Fruit fly (Drosophila melanogaster) whole organism, prepupa: ENCODE measurements around the gene wat.

Source experiments
- CG10669 ChIP-seq: fragments of 200-800 bp; sonication (Bioruptor generic); optimal IDR thresholded peaks from 3 replicates; lab custom pipeline; 2018; ENCODE audit warnings: missing biosample characterization, mild to moderate bottlenecking, missing genetic modification characterization, moderate library complexity
- CG11294 ChIP-seq: fragments of 200-800 bp; sonication (Bioruptor generic); IDR thresholded peaks from 2 replicates; pipeline ENCODE4 v1.3.6; 2022; ENCODE audit warnings: missing biosample characterization, missing genetic modification characterization
- Hr4 ChIP-seq: fragments of 200-800 bp; sonication (Bioruptor generic); optimal IDR thresholded peaks from 3 replicates; lab custom pipeline; 2016; ENCODE audit warnings: missing biosample characterization, missing genetic modification characterization
- OdsH ChIP-seq: fragments of 200-800 bp; sonication (Bioruptor generic); optimal IDR thresholded peaks from 3 replicates; lab custom pipeline; 2016; ENCODE audit warnings: missing biosample characterization, missing genetic modification characterization
- Sox15 ChIP-seq: fragments of 200-800 bp; sonication (Bioruptor generic); optimal IDR thresholded peaks from 3 replicates; lab custom pipeline; 2016; ENCODE audit warnings: missing biosample characterization, missing genetic modification characterization
- svp ChIP-seq: fragments of 200-800 bp; sonication (Bioruptor generic); peaks from one replicate; lab custom pipeline; 2016; ENCODE audit warnings: missing biosample characterization, missing genetic modification characterization
- topi ChIP-seq: fragments of 200-800 bp; sonication (Bioruptor generic); optimal IDR thresholded peaks from 3 replicates; lab custom pipeline; 2016; ENCODE audit warnings: missing biosample characterization, missing genetic modification characterization

DNA sequence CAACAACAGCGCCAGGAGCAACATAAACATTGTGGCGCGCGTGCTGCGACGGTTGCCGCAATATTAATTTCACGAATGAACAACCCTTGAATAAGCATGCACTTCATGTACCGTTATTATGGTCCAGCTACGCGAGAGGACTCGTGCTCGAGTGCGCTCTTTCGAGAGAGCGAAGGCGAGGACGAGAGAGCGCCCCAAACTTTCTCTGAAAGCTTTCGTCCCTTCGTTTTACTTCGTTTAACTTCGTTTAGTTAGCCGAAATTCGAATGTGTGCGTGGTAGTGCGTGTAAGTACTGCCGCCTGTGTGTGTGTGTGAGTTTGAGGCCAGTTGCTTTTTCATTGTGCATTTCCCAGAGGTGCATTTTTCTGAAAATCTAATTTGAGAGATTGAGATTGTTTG lies 29.5 kb downstream of the wat start:
- TF ChIP-seq topi (GFP tag; lab: Kevin White, UChicago) (no peak), OdsH (GFP tag; lab: Kevin White, UChicago) (no peak), CG11294 (GFP tag; lab: Robert Waterston, UW) (no peak), svp (GFP tag; lab: Kevin White, UChicago) (no peak), Hr4 (GFP tag; lab: Kevin White, UChicago) (no peak), CG10669 (GFP tag; lab: Kevin White, UChicago) (no peak), Sox15 (GFP tag; lab: Kevin White, UChicago) (no peak)
